Worm (Caenorhabditis elegans) whole organism, L4/young adult: ENCODE results near the gene smg-3.

ENCODE experiments used
- W03F9.2 ChIP-seq: fragments of 150-350 bp; optimal IDR thresholded peaks from 2 replicates; lab custom pipeline; 2014; ENCODE audit warnings: missing biosample characterization, missing genetic modification characterization
- dao-5 ChIP-seq: sonication (generic microtip); optimal IDR thresholded peaks from 2 replicates; lab custom pipeline; 2016; ENCODE audit warnings: missing genotype, missing genetic modification characterization, moderate library complexity, missing compliant biosample characterization
- him-1 ChIP-seq: sonication (generic microtip); optimal IDR thresholded peaks from 2 replicates; lab custom pipeline; 2016; ENCODE audit warnings: missing genotype, missing genetic modification reagents, missing genetic modification characterization, missing compliant biosample characterization

DNA sequence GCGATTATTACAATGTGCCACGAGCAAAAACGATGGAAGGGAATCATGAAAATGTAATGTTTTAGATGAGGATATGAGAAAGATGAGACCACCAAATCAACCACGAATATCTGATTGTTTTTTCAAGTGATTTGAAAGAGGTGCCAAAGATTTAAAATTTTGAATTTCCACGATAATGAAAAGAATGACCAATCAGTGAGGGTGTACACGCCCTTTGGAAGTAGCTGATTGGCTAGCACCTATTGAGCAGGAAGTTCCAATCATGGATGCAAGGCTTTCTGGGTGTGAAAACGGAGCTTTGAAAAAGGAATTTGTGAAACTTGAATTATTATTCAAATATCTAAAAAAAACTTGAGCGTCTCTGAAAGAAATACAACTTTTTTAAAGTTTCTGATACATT is 18.7 kb upstream of the smg-3 start:
- TF ChIP-seq him-1 (tag; lab: Kevin White, UChicago) (no peak), dao-5 (tag; lab: Kevin White, UChicago) (no peak), W03F9.2 (tag; lab: Kevin White, UChicago) (no peak)
